Worm (Caenorhabditis elegans): ENCODE measurements around the gene Y97E10AL.1.
A peak's percentile ranks its signal among the peaks of the same experiment; 100 is the strongest.

Y97E10AL.1 gene

ce11 chrV:8031121-8031520 lies 45.2 kb downstream of the Y97E10AL.1 start, which contains the start of gene vars-1 (continued):
- TF ChIP-seq pha-4 (GFP tag; IDR thresholded peaks at IDR 0.05) (no peak), pha-4 (tag; optimal IDR thresholded peaks at IDR 0.05) (no peak), tra-1 (GFP tag; IDR thresholded peaks at IDR 0.05) (no peak), nhr-237 (tag; optimal IDR thresholded peaks at IDR 0.05) (no peak), R02D3.7 (tag; optimal IDR thresholded peaks at IDR 0.05) (no peak), daf-12 (tag; optimal IDR thresholded peaks at IDR 0.05) (no peak), hlh-30 (tag; optimal IDR thresholded peaks at IDR 0.05; ENCODE audit: insufficient read depth) (peak; percentile 49), dpl-1 (GFP tag; optimal IDR thresholded peaks at IDR 0.05) (peak; percentile 93), ces-1 (GFP tag; optimal IDR thresholded peaks at IDR 0.05) (no peak), mxl-2 (GFP tag; conservative IDR thresholded peaks at IDR 0.05) (no peak), zfp-3 (GFP tag; conservative IDR thresholded peaks at IDR 0.05) (no peak), nhr-42 (GFP tag; IDR thresholded peaks at IDR 0.05) (no peak), sdz-12 (GFP tag; optimal IDR thresholded peaks at IDR 0.05) (no peak), arid-1 (GFP tag; conservative IDR thresholded peaks at IDR 0.05) (no peak), lin-38 (GFP tag; IDR thresholded peaks at IDR 0.05) (peak; percentile 93), snpc-1.2 (GFP tag; IDR thresholded peaks at IDR 0.05) (0 out of 2 replicates have a peak, but pooled peaks have one; percentile 31), ztf-7 (tag; optimal IDR thresholded peaks at IDR 0.05) (no peak), mdt-29 (GFP tag; IDR thresholded peaks at IDR 0.05) (no peak), lin-1 (GFP tag; IDR thresholded peaks at IDR 0.05) (no peak), rbr-2 (tag; optimal IDR thresholded peaks at IDR 0.05) (no peak), dmd-9 (GFP tag; IDR thresholded peaks at IDR 0.05) (no peak), attf-4 (tag; optimal IDR thresholded peaks at IDR 0.05) (no peak), mes-2 (tag; optimal IDR thresholded peaks at IDR 0.05; ENCODE audit: poor library complexity, severe bottlenecking) (peak; percentile 58), tag-97 (GFP tag; IDR thresholded peaks at IDR 0.05) (no peak), egl-27 (tag; optimal IDR thresholded peaks at IDR 0.05) (no peak), nhr-111 (GFP tag; optimal IDR thresholded peaks at IDR 0.05) (no peak), php-3 (GFP tag; IDR thresholded peaks at IDR 0.05) (no peak), ceh-82 (tag; optimal IDR thresholded peaks at IDR 0.05) (no peak), ceh-62 (tag; optimal IDR thresholded peaks at IDR 0.05) (no peak), snpc-4 (tag; optimal IDR thresholded peaks at IDR 0.05) (no peak), gei-8 (GFP tag; optimal IDR thresholded peaks at IDR 0.05) (no peak), lin-13 (GFP tag; optimal IDR thresholded peaks at IDR 0.05) (no peak), Y75B8A.6 (GFP tag; IDR thresholded peaks at IDR 0.05) (no peak), spr-3 (GFP tag; optimal IDR thresholded peaks at IDR 0.05) (no peak), mxl-3 (GFP tag; optimal IDR thresholded peaks at IDR 0.05) (no peak), hlh-11 (tag; optimal IDR thresholded peaks at IDR 0.05) (no peak), unc-62 (GFP tag; optimal IDR thresholded peaks at IDR 0.05 in 1 of 2) (no peak), unc-62 (tag; optimal IDR thresholded peaks at IDR 0.05) (no peak), unc-39 (tag; optimal IDR thresholded peaks at IDR 0.05) (no peak), nhr-77 (tag; optimal IDR thresholded peaks at IDR 0.05) (no peak), duxl-1 (tag; optimal IDR thresholded peaks at IDR 0.05; ENCODE audit: poor library complexity) (peak; percentile 19), madf-5 (GFP tag; IDR thresholded peaks at IDR 0.05) (no peak), spr-1 (tag; optimal IDR thresholded peaks at IDR 0.05) (no peak), set-16 (GFP tag; IDR thresholded peaks at IDR 0.05) (no peak), nhr-102 (tag; optimal IDR thresholded peaks at IDR 0.05) (no peak), zag-1 (tag; optimal IDR thresholded peaks at IDR 0.05) (no peak), F26F4.8 (GFP tag; conservative IDR thresholded peaks at IDR 0.05) (no peak), fkh-10 (GFP tag; optimal IDR thresholded peaks at IDR 0.05) (peak; percentile 7), aly-2 (tag; optimal IDR thresholded peaks at IDR 0.05) (no peak), cey-2 (tag; optimal IDR thresholded peaks at IDR 0.05; ENCODE audit: borderline replicate concordance, insufficient read depth) (no peak), zip-2 (tag; optimal IDR thresholded peaks at IDR 0.05) (no peak), unc-130 (GFP tag; optimal IDR thresholded peaks at IDR 0.05) (no peak), fos-1 (tag; optimal IDR thresholded peaks at IDR 0.05) (no peak)

Measured in whole organism, L4 larva.